Worm (Caenorhabditis elegans): ENCODE results near the gene ZK1240.1.

DNA sequence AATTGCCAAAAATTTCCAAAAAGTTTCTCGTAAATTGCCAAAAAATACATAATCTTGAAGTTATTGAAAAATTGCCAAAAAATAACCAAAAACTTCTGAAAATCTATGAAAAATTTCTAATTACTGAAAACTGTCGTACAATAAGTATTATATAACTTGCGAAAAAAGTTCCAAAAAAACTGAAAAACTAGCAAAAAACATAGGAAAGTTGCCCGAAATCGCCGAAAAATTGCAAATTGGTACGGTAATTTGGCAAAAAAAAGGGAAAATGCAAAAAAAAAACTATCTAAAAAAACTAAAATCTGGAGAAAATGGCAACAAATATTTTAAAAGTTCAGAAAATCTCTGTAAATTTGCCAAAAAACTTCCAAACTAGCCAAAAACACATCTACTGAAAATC is 12.3 kb downstream of the ZK1240.1 start, which contains the start of gene enri-1:
- TF ChIP-seq nhr-237 (tag; optimal IDR thresholded peaks at IDR 0.05) = no peak
- TF ChIP-seq unc-98 (GFP tag; IDR thresholded peaks at IDR 0.05) = no peak
- no peak for TF ChIP-seq pqm-1 (tag; optimal IDR thresholded peaks at IDR 0.05)
- TF ChIP-seq elt-2 (tag; optimal IDR thresholded peaks at IDR 0.05) = no peak
- no peak for TF ChIP-seq unc-62 (GFP tag; optimal IDR thresholded peaks at IDR 0.05)
- no peak for TF ChIP-seq lin-39 (tag; optimal IDR thresholded peaks at IDR 0.05)
- no peak for TF ChIP-seq efl-1 (optimal IDR thresholded peaks at IDR 0.05)
- TF ChIP-seq efl-1 (GFP tag; optimal IDR thresholded peaks at IDR 0.05 in 1 of 2) = no peak
- TF ChIP-seq nhr-77 (tag; optimal IDR thresholded peaks at IDR 0.05) = no peak
- no peak for TF ChIP-seq zip-4 (GFP tag; optimal IDR thresholded peaks at IDR 0.05)
- no peak for TF ChIP-seq pag-3 (tag; optimal IDR thresholded peaks at IDR 0.05; ENCODE audit: borderline replicate concordance, insufficient read depth)
- no peak for TF ChIP-seq blmp-1 (tag; optimal IDR thresholded peaks at IDR 0.05)

All from whole organism, L1 larva.